Fruit fly (Drosophila melanogaster) whole organism: ENCODE data around the gene Kul.

Experiments used
- pan ChIP-seq: fragments of >200 bp; optimal IDR thresholded peaks from 2 replicates; lab custom pipeline; 2017
- psq ChIP-seq: fragments of >200 bp; optimal IDR thresholded peaks from 2 replicates; lab custom pipeline; 2017

DNA sequence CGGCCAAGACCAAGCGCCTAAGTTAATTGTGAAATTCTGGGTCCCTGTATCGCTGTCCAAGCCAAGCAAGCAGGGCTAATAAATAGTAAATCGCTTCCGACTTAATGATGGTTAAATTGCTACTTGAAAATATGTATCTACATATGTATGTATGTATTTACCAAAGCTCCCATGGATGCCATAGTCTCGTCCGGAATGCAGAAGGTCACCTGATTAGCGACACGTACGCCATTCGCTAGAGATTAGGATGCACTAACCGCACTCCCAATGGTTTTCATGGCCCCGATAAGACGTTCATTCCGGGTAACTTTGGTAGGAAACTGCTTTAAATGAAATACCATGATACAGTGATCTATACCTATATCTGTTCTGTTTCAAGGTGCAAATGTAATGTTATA lies 33.1 kb downstream of the Kul start:
- no peak for TF ChIP-seq psq (lab: Kevin White, UChicago)
- no peak for TF ChIP-seq pan (lab: Kevin White, UChicago)
